Fruit fly (Drosophila melanogaster) Kc167 (cell line): ENCODE results near the gene CG10469.

Experiments
- Myc ChIP-seq: fragments of >200 bp; optimal IDR thresholded peaks from 2 replicates; lab custom pipeline; 2017; ENCODE audit warnings: missing external identifiers
- Sin3A ChIP-seq: fragments of >200 bp; optimal IDR thresholded peaks from 2 replicates; lab custom pipeline; 2018; ENCODE audit warnings: missing external identifiers
- h ChIP-seq: fragments of >200 bp; optimal IDR thresholded peaks from 3 replicates; lab custom pipeline; 2018; ENCODE audit warnings: missing external identifiers
- insv ChIP-seq: fragments of >200 bp; optimal IDR thresholded peaks from 3 replicates; lab custom pipeline; 2018; ENCODE audit warnings: missing external identifiers
- psq ChIP-seq: fragments of >200 bp; optimal IDR thresholded peaks from 2 replicates; lab custom pipeline; 2017; ENCODE audit warnings: missing external identifiers

DNA sequence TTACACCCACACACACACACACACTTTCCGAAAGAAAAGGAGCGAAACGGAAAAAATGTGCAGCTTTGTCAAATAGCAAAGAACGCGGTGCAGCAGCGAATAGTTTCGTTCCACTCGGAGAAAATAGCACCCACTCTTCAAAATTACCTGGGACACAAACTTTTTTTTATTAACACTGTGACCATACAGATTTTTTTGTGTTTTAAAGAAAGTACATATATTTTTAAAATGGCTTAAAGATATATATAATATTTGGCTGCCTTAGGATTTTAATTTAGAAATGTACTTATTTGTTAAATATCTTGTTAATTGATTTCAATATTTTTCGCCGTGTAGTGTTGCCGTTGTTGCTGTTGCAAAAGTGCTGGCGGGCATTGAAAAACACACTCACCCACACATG lies 8.7 kb downstream of the CG10469 start:
- TF ChIP-seq psq (lab: Kevin White, UChicago), result no peak
- no peak for TF ChIP-seq h (lab: Kevin White, UChicago)
- no peak for TF ChIP-seq Myc (lab: Kevin White, UChicago)
- no peak for TF ChIP-seq insv
- TF ChIP-seq Sin3A (lab: Kevin White, UChicago), result no peak
